Fruit fly (Drosophila melanogaster): ENCODE measurements around the gene TyrR.
A peak's percentile ranks its signal among the peaks of the same experiment; 100 is the strongest.

The TyrR gene

DNA sequence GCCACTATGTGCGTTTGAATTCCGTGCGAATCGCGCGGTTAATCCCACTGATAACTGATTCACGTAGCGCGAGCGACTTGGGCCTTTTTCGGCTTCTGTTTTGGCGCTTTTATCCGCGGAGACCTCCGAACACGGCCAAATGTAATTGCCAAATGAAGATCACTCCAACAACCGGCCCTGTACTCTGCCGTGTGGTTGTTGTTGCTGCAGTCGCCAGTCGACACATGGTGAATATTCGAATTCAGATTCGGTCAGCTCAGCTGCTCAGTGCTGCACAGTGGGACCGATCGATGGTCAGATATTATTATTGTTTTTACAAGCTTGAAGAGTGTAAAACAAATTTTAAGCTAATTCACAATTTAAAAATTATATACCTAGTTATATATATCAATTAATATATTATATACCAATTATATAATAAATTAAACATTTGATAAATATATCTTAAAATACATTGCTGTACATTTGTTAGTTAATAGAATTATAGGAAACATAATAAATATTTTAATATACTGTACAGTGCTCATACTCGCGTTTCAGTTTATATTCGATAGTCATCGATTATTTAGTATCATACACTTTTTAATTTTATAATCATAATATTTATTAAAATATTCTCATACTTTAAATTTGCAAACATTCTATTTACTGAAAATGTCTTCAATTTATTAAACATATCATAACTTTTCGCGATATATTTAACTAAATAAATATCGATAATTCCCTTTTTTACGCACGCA, 31.5 kb upstream of the TyrR start, which contains the start of gene CG43102 (continued):
- TF ChIP-seq CG31441 (GFP tag; IDR thresholded peaks at IDR 0.05) (peak; percentile 83), CG12219 (GFP tag; optimal IDR thresholded peaks at IDR 0.05) (peak; percentile 33), CG13123 (GFP tag; optimal IDR thresholded peaks at IDR 0.05) (peak; percentile 16), mirr (GFP tag; optimal IDR thresholded peaks at IDR 0.05) (peak; percentile 55), insv (GFP tag; optimal IDR thresholded peaks at IDR 0.05) (no peak), CG9797 (GFP tag; optimal IDR thresholded peaks at IDR 0.05) (no peak), CG4328 (GFP tag; optimal IDR thresholded peaks at IDR 0.05) (peak; percentile 38), PHDP (tag; optimal IDR thresholded peaks at IDR 0.05) (peak; percentile 74), schlank (tag; optimal IDR thresholded peaks at IDR 0.05) (peak; percentile 30), CG16863 (GFP tag; optimal IDR thresholded peaks at IDR 0.05) (no peak), CG8089 (GFP tag; optimal IDR thresholded peaks at IDR 0.05) (no peak), Jarid2 (GFP tag; optimal IDR thresholded peaks at IDR 0.05) (peak; percentile 65), CG1602 (GFP tag; optimal IDR thresholded peaks at IDR 0.05) (peak; percentile 27), D19A (tag; optimal IDR thresholded peaks at IDR 0.05) (peak; percentile 56), sens (GFP tag) (peak; percentile 88), sna (GFP tag; IDR thresholded peaks at IDR 0.05; ENCODE audit: partially characterized antibody) (peak; percentile 86), CoRest (tag; optimal IDR thresholded peaks at IDR 0.05) (peak; percentile 70), CG12659 (GFP tag; optimal IDR thresholded peaks at IDR 0.05) (peak; percentile 62), Dad (GFP tag; optimal IDR thresholded peaks at IDR 0.05) (peak; percentile 32), CG6765 (GFP tag; optimal IDR thresholded peaks at IDR 0.05) (peak; percentile 26), gt (GFP tag; IDR thresholded peaks at IDR 0.05) (no peak), toy (GFP tag; IDR thresholded peaks at IDR 0.05) (no peak), pita (GFP tag; optimal IDR thresholded peaks at IDR 0.05) (no peak), CG4360 (GFP tag; IDR thresholded peaks at IDR 0.05) (peak; percentile 95), Dek (tag; optimal IDR thresholded peaks at IDR 0.05) (peak; percentile 45), CG16779 (GFP tag; IDR thresholded peaks at IDR 0.05) (0 out of 2 replicates have a peak, but pooled peaks have one; percentile 22), btn (GFP tag; optimal IDR thresholded peaks at IDR 0.05) (no peak), trem (tag; optimal IDR thresholded peaks at IDR 0.05) (peak; percentile 63), Max (GFP tag; optimal IDR thresholded peaks at IDR 0.05) (no peak), stwl (tag; optimal IDR thresholded peaks at IDR 0.05) (peak; percentile 46), tio (GFP tag; optimal IDR thresholded peaks at IDR 0.05) (peak; percentile 34), Elba2 (GFP tag; optimal IDR thresholded peaks at IDR 0.05) (no peak), CG7556 (GFP tag; optimal IDR thresholded peaks at IDR 0.05) (peak; percentile 49), CG12942 (GFP tag; optimal IDR thresholded peaks at IDR 0.05) (peak; percentile 56), CG2199 (GFP tag; IDR thresholded peaks at IDR 0.05) (peak; percentile 27; the same call in 1 of the 3 replicates), CG10654 (GFP tag; optimal IDR thresholded peaks at IDR 0.05) (peak; percentile 59), CG11456 (GFP tag; IDR thresholded peaks at IDR 0.05) (peak; percentile 78), CG15601 (tag; optimal IDR thresholded peaks at IDR 0.05) (peak; percentile 68), slp2 (GFP tag; optimal IDR thresholded peaks at IDR 0.05) (no peak), inv (GFP tag; IDR thresholded peaks at IDR 0.05; ENCODE audit: partially characterized antibody) (peak; percentile 55), CG15479 (GFP tag; optimal IDR thresholded peaks at IDR 0.05) (no peak), CG17385 (GFP tag; optimal IDR thresholded peaks at IDR 0.05) (peak; percentile 67), MESR4 (GFP tag; optimal IDR thresholded peaks at IDR 0.05) (peak; percentile 31), scrt (GFP tag; optimal IDR thresholded peaks at IDR 0.05) (peak; percentile 40), CG6272 (GFP tag; IDR thresholded peaks at IDR 0.05) (peak; percentile 29), kay (GFP tag; optimal IDR thresholded peaks at IDR 0.05) (peak; percentile 11), wdn (GFP tag; IDR thresholded peaks at IDR 0.05) (0 out of 2 replicates have a peak, but pooled peaks have one; percentile 36), HLH4C (GFP tag; IDR thresholded peaks at IDR 0.05; ENCODE audit: partially characterized antibody) (peak; percentile 59), Tbp (GFP tag; optimal IDR thresholded peaks at IDR 0.05) (no peak)

Data from whole organism, embryonic.